Worm (Caenorhabditis elegans): ENCODE data around the gene F09C12.8.

The F09C12.8 gene

ce11 chrII:5157525-5157924 lies 45.3 kb downstream of the F09C12.8 start, which contains the start of gene srb-13:
Gene srb-13 (minus strand): TSS chrII:5157625.
- no peak for TF ChIP-seq lin-13 (GFP tag; optimal IDR thresholded peaks at IDR 0.05)
- no peak for TF ChIP-seq D1046.2 (GFP tag; IDR thresholded peaks at IDR 0.05)
- TF ChIP-seq ceh-82 (tag; optimal IDR thresholded peaks at IDR 0.05): no peak
- no peak for TF ChIP-seq F49E8.2 (tag; optimal IDR thresholded peaks at IDR 0.05; ENCODE audit: borderline replicate concordance)
- TF ChIP-seq nhr-111 (GFP tag; optimal IDR thresholded peaks at IDR 0.05): no peak
- no peak for TF ChIP-seq lin-39 (tag; optimal IDR thresholded peaks at IDR 0.05)
- no peak for TF ChIP-seq dpl-1 (GFP tag; optimal IDR thresholded peaks at IDR 0.05)
- TF ChIP-seq zfp-3 (GFP tag; conservative IDR thresholded peaks at IDR 0.05): no peak
- TF ChIP-seq ama-1 (optimal IDR thresholded peaks at IDR 0.05): no peak
- no peak for TF ChIP-seq lim-7 (GFP tag; IDR thresholded peaks at IDR 0.05)
- no peak for TF ChIP-seq daf-8 (GFP tag; IDR thresholded peaks at IDR 0.05)
- TF ChIP-seq nhr-41 (GFP tag; IDR thresholded peaks at IDR 0.05): no peak
- TF ChIP-seq arid-1 (GFP tag; conservative IDR thresholded peaks at IDR 0.05): no peak
- no peak for TF ChIP-seq snpc-4 (tag; optimal IDR thresholded peaks at IDR 0.05)
- TF ChIP-seq ceh-28 (tag; optimal IDR thresholded peaks at IDR 0.05): no peak
- no peak for TF ChIP-seq sdz-12 (GFP tag; optimal IDR thresholded peaks at IDR 0.05)
- TF ChIP-seq ctbp-1 (GFP tag; IDR thresholded peaks at IDR 0.05): no peak

- TF ChIP-seq F26F4.8 (GFP tag; conservative IDR thresholded peaks at IDR 0.05): 0 out of 2 replicates have a peak, but pooled peaks have one; percentile 34
Observed at ce11 chrII:5158774-5159173, 46.6 kb downstream of the F09C12.8 start, which contains the start of gene F58A6.9. Gene F58A6.9 (minus strand): TSS chrII:5158874.

ce11 chrII:5161102-5161501 lies 48.9 kb downstream of the F09C12.8 start, which contains the start of gene C27D6.11:
Gene C27D6.11 (minus strand): TSS chrII:5161202.
- TF ChIP-seq ama-1 (optimal IDR thresholded peaks at IDR 0.05) (no peak), nhr-237 (tag; optimal IDR thresholded peaks at IDR 0.05) (no peak), snpc-1.2 (GFP tag; IDR thresholded peaks at IDR 0.05) (no peak), zip-2 (tag; optimal IDR thresholded peaks at IDR 0.05) (no peak), madf-5 (GFP tag; IDR thresholded peaks at IDR 0.05) (no peak), fos-1 (tag; optimal IDR thresholded peaks at IDR 0.05) (no peak), daf-19 (GFP tag; conservative IDR thresholded peaks at IDR 0.05) (no peak), T20F7.1 (GFP tag; optimal IDR thresholded peaks at IDR 0.05) (no peak), nhr-76 (tag; optimal IDR thresholded peaks at IDR 0.05) (no peak), nhr-111 (GFP tag; optimal IDR thresholded peaks at IDR 0.05) (no peak)

- TF ChIP-seq mxl-2 (GFP tag; conservative IDR thresholded peaks at IDR 0.05): no peak
- no peak for TF ChIP-seq dpl-1 (GFP tag; optimal IDR thresholded peaks at IDR 0.05)
- TF ChIP-seq hlh-11 (tag; optimal IDR thresholded peaks at IDR 0.05): no peak
- TF ChIP-seq fkh-10 (GFP tag; optimal IDR thresholded peaks at IDR 0.05): no peak
- no peak for TF ChIP-seq zip-11 (GFP tag; IDR thresholded peaks at IDR 0.05)
- TF ChIP-seq nhr-11 (tag; optimal IDR thresholded peaks at IDR 0.05): no peak
- TF ChIP-seq lim-7 (GFP tag; IDR thresholded peaks at IDR 0.05): no peak
Observed at ce11 chrII:5163283-5163682, 51.1 kb downstream of the F09C12.8 start, which contains the start of gene srb-5. Gene srb-5 (minus strand): TSS chrII:5163383.

All from whole organism, L4 larva.